Worm (Caenorhabditis elegans): ENCODE results near the gene D2062.5.

DNA sequence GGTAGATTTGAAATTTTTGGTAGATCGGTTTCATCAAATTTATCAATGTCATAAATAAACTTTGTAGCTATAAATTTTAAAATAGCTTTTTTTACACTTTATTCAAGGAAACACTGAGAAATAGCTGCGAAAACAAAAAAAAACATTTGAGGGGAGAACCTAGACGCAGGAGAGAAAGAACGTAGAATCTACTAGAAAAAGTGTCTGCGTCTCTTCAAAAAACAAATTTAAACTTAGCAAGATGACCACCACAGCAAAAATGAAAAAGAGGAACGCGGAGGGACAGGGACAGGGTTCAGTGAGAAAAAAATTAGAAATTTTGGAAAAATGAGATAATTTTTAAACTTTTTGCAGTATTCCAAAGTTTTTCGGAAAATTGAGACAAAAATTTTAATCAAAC, 26.4 kb downstream of the D2062.5 start:
- TF ChIP-seq ama-1 (optimal IDR thresholded peaks at IDR 0.05) (no peak), tbx-37 (GFP tag; conservative IDR thresholded peaks at IDR 0.05) (no peak), hmg-4 (GFP tag; optimal IDR thresholded peaks at IDR 0.05) (no peak), tbx-11 (GFP tag; IDR thresholded peaks at IDR 0.05) (no peak), tra-4 (tag; optimal IDR thresholded peaks at IDR 0.05) (no peak), hnd-1 (tag; optimal IDR thresholded peaks at IDR 0.05) (no peak), B0310.2 (tag; optimal IDR thresholded peaks at IDR 0.05) (no peak), F13C5.2 (tag; optimal IDR thresholded peaks at IDR 0.05) (no peak), ets-7 (tag; optimal IDR thresholded peaks at IDR 0.05) (no peak), aly-1 (tag; optimal IDR thresholded peaks at IDR 0.05) (no peak), sea-1 (GFP tag; conservative IDR thresholded peaks at IDR 0.05) (no peak), hmbx-1 (tag; optimal IDR thresholded peaks at IDR 0.05) (no peak)
